Worm (Caenorhabditis elegans): Measurements from ENCODE around the gene T14B4.1.

- TF ChIP-seq ztf-1 (GFP tag; conservative IDR thresholded peaks at IDR 0.05) (no peak), ceh-82 (tag; optimal IDR thresholded peaks at IDR 0.05) (no peak), nhr-25 (tag; optimal IDR thresholded peaks at IDR 0.05) (no peak), aly-2 (tag; optimal IDR thresholded peaks at IDR 0.05) (no peak), elt-1 (tag; optimal IDR thresholded peaks at IDR 0.05) (no peak), nhr-10 (tag; optimal IDR thresholded peaks at IDR 0.05) (no peak), sem-4 (tag; optimal IDR thresholded peaks at IDR 0.05) (no peak)
Observed at ce11 chrII:6709680-6710079, 27.0 kb upstream of the T14B4.1 start.
